Worm (Caenorhabditis elegans) whole organism, L2 larva: ENCODE measurements around the gene C42D4.13.

Experiments used
- lsy-2 ChIP-seq, 2 experiments: fragments of 150-350 bp in 1 of 2; sonication (generic microtip) in 1 of 2; optimal IDR thresholded peaks; 2 replicates each; lab custom pipeline; 2014 to 2017; ENCODE audit warnings: missing biosample characterization in 2 of 2, missing genetic modification characterization in 2 of 2
- nhr-21 ChIP-seq: fragments of 150-350 bp; optimal IDR thresholded peaks from 2 replicates; lab custom pipeline; 2014; ENCODE audit warnings: missing biosample characterization, missing genetic modification characterization

DNA sequence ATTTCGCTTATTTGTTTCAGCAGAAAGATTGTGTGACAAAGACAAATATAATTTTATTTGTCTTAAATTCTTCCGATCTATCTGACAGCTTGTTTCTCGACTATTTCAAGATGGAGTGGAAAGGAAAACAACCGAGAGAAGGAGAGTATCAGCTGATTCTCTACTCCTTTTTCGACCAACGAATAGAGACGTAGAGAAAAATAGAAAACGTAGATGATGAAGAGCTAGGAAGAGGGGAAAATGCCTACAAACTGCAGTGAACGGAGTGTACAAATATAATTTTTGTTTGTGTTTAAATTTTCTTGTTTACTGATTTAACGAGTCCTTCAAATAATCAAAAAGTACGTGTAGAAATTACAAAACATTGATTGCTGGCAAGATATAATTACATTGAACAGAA is 40.2 kb downstream of the C42D4.13 start:
- TF ChIP-seq lsy-2 (tag; optimal IDR thresholded peaks at IDR 0.05; lab: Kevin White, UChicago): peak in 1 of 2 experiments; percentile 55
- TF ChIP-seq nhr-21: no peak
